Fruit fly (Drosophila melanogaster) whole organism, wandering third instar larva: ENCODE measurements around the gene CG7655.
A peak's percentile ranks its signal among the peaks of the same experiment; 100 is the strongest.

Experiments used
- Abd-B ChIP-seq: fragments of >200 bp; optimal IDR thresholded peaks from 2 replicates; lab custom pipeline; 2017; ENCODE audit warnings: missing biosample characterization, missing genetic modification characterization
- CG9705 ChIP-seq: fragments of 200-800 bp; sonication (Bioruptor generic); optimal IDR thresholded peaks from 2 replicates; lab custom pipeline; 2018; ENCODE audit warnings: missing biosample characterization, mild to moderate bottlenecking, missing genetic modification characterization
- CrebA ChIP-seq: fragments of 200-800 bp; sonication (Bioruptor generic); optimal IDR thresholded peaks from 2 replicates; lab custom pipeline; 2016; ENCODE audit warnings: missing biosample characterization, mild to moderate bottlenecking, missing genetic modification characterization, borderline replicate concordance
- Dfd ChIP-seq: fragments of >200 bp; optimal IDR thresholded peaks from 2 replicates; lab custom pipeline; 2017; ENCODE audit warnings: missing biosample characterization, missing genetic modification characterization
- Dif ChIP-seq: fragments of 200-275, 200-300 bp; sonication (Bioruptor generic); optimal IDR thresholded peaks from 2 replicates; lab custom pipeline; 2018; ENCODE audit warnings: missing biosample characterization, missing genetic modification characterization; ENCODE audit not compliant: partially characterized antibody
- GATAd ChIP-seq: sonication (Bioruptor generic); optimal IDR thresholded peaks from 2 replicates; lab custom pipeline; 2016; ENCODE audit warnings: missing biosample characterization, missing genetic modification characterization
- HLH106 ChIP-seq: fragments of 200-800 bp; optimal IDR thresholded peaks from 3 replicates; lab custom pipeline; 2019; ENCODE audit warnings: missing biosample characterization, mild to moderate bottlenecking, missing genetic modification characterization, moderate library complexity
- Hnf4 ChIP-seq: fragments of 200-800 bp; sonication (Bioruptor generic); optimal IDR thresholded peaks from 2 replicates; lab custom pipeline; 2016; ENCODE audit warnings: missing biosample characterization, mild to moderate bottlenecking, missing genetic modification characterization
- Hr78 ChIP-seq: fragments of >200 bp; optimal IDR thresholded peaks from 2 replicates; lab custom pipeline; 2017; ENCODE audit warnings: missing biosample characterization, missing genetic modification characterization
- Jra ChIP-seq: sonication (Bioruptor generic); optimal IDR thresholded peaks from 2 replicates; lab custom pipeline; 2016; ENCODE audit warnings: missing biosample characterization, missing genetic modification characterization
- Mio ChIP-seq: sonication (Bioruptor generic); optimal IDR thresholded peaks from 2 replicates; lab custom pipeline; 2016; ENCODE audit warnings: missing biosample characterization, missing genetic modification characterization
- Myc ChIP-seq: fragments of >200 bp; optimal IDR thresholded peaks from 2 replicates; lab custom pipeline; 2017
- N ChIP-seq: fragments of >200 bp; optimal IDR thresholded peaks from 2 replicates; lab custom pipeline; 2018; ENCODE audit warnings: missing biosample characterization, missing external identifiers, missing genetic modification characterization
- OdsH ChIP-seq: fragments of 200-800 bp; sonication (Bioruptor generic); optimal IDR thresholded peaks from 2 replicates; lab custom pipeline; 2016; ENCODE audit warnings: missing biosample characterization, mild to moderate bottlenecking, missing genetic modification characterization
- Rel ChIP-seq, 2 experiments: fragments of 200-800 bp; sonication (Bioruptor generic) in 1 of 2; optimal IDR thresholded peaks; 2 replicates in 1 of 2; 3 replicates in 1 of 2; lab custom pipeline; 2016 to 2019; ENCODE audit warnings: mild to moderate bottlenecking in 2 of 2, missing biosample characterization in 2 of 2, missing genetic modification characterization in 2 of 2, moderate library complexity in 1 of 2
- Sp1 ChIP-seq: fragments of 200-800 bp; sonication (Bioruptor generic); optimal IDR thresholded peaks from 3 replicates; lab custom pipeline; 2019; ENCODE audit warnings: missing biosample characterization, mild to moderate bottlenecking, missing genetic modification characterization, moderate library complexity
- Vsx2 ChIP-seq: fragments of 200-300, 225-300 bp; sonication (Bioruptor generic); optimal IDR thresholded peaks from 2 replicates; lab custom pipeline; 2018; ENCODE audit warnings: missing biosample characterization, missing genetic modification characterization; ENCODE audit not compliant: partially characterized antibody
- br ChIP-seq: fragments of 200-800 bp; sonication (Bioruptor generic); optimal IDR thresholded peaks from 2 replicates; lab custom pipeline; 2016; ENCODE audit warnings: missing biosample characterization, missing genetic modification characterization
- brk ChIP-seq: fragments of 200-800 bp; sonication (Bioruptor generic); optimal IDR thresholded peaks from 2 replicates; lab custom pipeline; 2016; ENCODE audit warnings: missing biosample characterization, mild to moderate bottlenecking, missing genetic modification characterization
- dl ChIP-seq, 2 experiments: fragments of 175-275, 200-275 bp in 1 of 2; fragments of 200-275 bp in 1 of 2; sonication (Bioruptor generic); optimal IDR thresholded peaks; lab custom pipeline; 2018; ENCODE audit warnings: mild to moderate bottlenecking in 2 of 2, missing biosample characterization in 2 of 2, missing genetic modification characterization in 2 of 2, moderate library complexity in 2 of 2; ENCODE audit not compliant: partially characterized antibody in 2 of 2, insufficient read depth in 1 of 2
- ey ChIP-seq: fragments of 200-800 bp; sonication (Bioruptor generic); optimal IDR thresholded peaks from 2 replicates; lab custom pipeline; 2016; ENCODE audit warnings: missing biosample characterization, missing genetic modification characterization
- foxo ChIP-seq, 2 experiments: fragments of 200-800 bp; sonication (Bioruptor generic); optimal IDR thresholded peaks; 2 replicates in 1 of 2; 3 replicates in 1 of 2; lab custom pipeline; 2016 to 2017; ENCODE audit warnings: missing biosample characterization in 2 of 2, missing genetic modification characterization in 2 of 2
- fru ChIP-seq: fragments of 200-800 bp; sonication (Bioruptor generic); optimal IDR thresholded peaks from 3 replicates; lab custom pipeline; 2016; ENCODE audit warnings: missing biosample characterization, mild to moderate bottlenecking, missing genetic modification characterization
- h ChIP-seq: fragments of 200-800 bp; sonication (Bioruptor generic); optimal IDR thresholded peaks from 3 replicates; lab custom pipeline; 2016; ENCODE audit warnings: missing biosample characterization, mild to moderate bottlenecking, missing genetic modification characterization
- jim ChIP-seq: fragments of 175-275, 200-325 bp; sonication (Bioruptor generic); optimal IDR thresholded peaks from 2 replicates; lab custom pipeline; 2016; ENCODE audit warnings: missing biosample characterization, mild to moderate bottlenecking, missing genetic modification characterization
- lola ChIP-seq: fragments of >200 bp; optimal IDR thresholded peaks from 2 replicates; lab custom pipeline; 2017; ENCODE audit warnings: missing biosample characterization, missing genetic modification characterization
- pan ChIP-seq: fragments of >200 bp; optimal IDR thresholded peaks from 2 replicates; lab custom pipeline; 2017
- rgr ChIP-seq: fragments of 200-800 bp; sonication (Bioruptor generic); optimal IDR thresholded peaks from 3 replicates; lab custom pipeline; 2016; ENCODE audit warnings: missing biosample characterization, mild to moderate bottlenecking, missing genetic modification characterization
- sage ChIP-seq: fragments of 200-800 bp; sonication (Bioruptor generic); optimal IDR thresholded peaks from 2 replicates; lab custom pipeline; 2016; ENCODE audit warnings: missing biosample characterization, mild to moderate bottlenecking, missing genetic modification characterization
- sv ChIP-seq: fragments of 200-800 bp; sonication (Bioruptor generic); optimal IDR thresholded peaks from 3 replicates; lab custom pipeline; 2016; ENCODE audit warnings: missing biosample characterization, missing genetic modification characterization
- tai ChIP-seq: sonication (Bioruptor generic); optimal IDR thresholded peaks from 2 replicates; lab custom pipeline; 2016; ENCODE audit warnings: missing biosample characterization, missing genetic modification characterization
- usp ChIP-seq: fragments of >200 bp; optimal IDR thresholded peaks from 2 replicates; lab custom pipeline; 2017; ENCODE audit warnings: missing biosample characterization, missing genetic modification characterization

The CG7655 gene

DNA sequence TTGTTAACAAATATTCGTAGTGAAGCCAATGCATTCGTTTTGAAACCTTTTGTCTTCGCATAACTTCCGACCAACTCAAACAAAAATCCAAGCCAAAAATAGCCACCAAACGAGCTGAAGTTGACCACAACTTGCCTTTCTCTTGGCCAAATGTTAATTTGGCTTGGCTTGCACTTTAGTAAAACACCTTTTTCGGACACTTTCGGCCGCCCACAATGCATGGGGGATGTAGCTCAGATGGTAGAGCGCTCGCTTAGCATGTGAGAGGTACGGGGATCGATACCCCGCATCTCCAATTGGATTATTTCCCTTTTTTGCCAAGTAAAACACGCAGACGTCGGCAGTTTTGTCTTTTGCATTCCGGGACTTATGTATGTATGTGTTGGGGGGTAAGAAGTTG is 25.5 kb upstream of the CG7655 start:
- TF ChIP-seq h (GFP tag; lab: Kevin White, UChicago) = no peak
- no peak for TF ChIP-seq Rel (GFP tag; optimal IDR thresholded peaks at IDR 0.05; lab: Kevin White, UChicago)
- no peak for TF ChIP-seq Rel (tag; optimal IDR thresholded peaks at IDR 0.05; lab: Kevin White, UChicago)
- TF ChIP-seq HLH106 (tag; lab: Kevin White, UChicago) = no peak
- no peak for TF ChIP-seq Myc (lab: Kevin White, UChicago)
- no peak for TF ChIP-seq dl (GFP tag; optimal IDR thresholded peaks at IDR 0.05; lab: Kevin White, UChicago; ENCODE audit: insufficient read depth in 1 of 2, partially characterized antibody in 2 of 2)
- TF ChIP-seq sage (GFP tag; lab: Kevin White, UChicago) = no peak

DNA sequence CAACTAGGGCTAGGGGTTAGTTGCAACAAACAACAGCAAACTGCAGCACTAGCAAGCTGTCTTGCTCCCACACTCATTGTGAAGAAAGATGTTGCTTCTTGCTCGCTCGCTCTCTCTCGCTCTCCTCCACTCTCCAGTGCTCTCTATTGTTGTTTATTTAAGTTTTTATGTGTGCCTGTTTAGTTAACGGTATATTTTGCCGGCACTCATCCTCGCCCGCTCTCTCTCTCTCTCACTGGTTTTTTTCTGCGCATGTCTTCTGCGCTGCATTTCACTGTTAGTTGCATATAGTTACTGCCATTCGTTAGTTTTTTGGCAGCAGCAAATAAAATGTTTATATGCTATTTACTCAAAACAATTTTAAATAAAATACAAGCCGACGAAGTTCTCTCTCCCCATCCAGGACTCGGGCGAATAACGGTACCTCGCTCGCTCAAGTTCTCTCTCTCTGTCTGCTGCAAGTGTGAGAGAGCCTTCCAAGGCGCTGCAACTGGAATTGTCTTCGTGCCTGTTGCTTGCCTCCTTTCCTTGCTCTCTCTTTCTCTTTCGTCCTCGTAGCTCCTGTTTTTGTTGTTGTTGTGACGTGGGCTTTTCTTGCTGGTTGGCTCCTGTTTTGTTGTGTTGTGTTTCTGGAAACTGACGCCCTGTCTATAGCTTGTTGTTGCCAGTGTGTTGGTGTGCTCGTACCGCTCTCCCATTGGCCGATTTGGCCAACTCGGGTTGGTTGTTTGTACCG is 16.2 kb upstream of the CG7655 start:
- no peak for TF ChIP-seq CrebA (GFP tag; lab: Kevin White, UChicago)
- TF ChIP-seq dl (GFP tag; optimal IDR thresholded peaks at IDR 0.05; lab: Kevin White, UChicago; ENCODE audit: insufficient read depth in 1 of 2, partially characterized antibody in 2 of 2) = peak in 1 of 2 experiments; percentile 14

DNA sequence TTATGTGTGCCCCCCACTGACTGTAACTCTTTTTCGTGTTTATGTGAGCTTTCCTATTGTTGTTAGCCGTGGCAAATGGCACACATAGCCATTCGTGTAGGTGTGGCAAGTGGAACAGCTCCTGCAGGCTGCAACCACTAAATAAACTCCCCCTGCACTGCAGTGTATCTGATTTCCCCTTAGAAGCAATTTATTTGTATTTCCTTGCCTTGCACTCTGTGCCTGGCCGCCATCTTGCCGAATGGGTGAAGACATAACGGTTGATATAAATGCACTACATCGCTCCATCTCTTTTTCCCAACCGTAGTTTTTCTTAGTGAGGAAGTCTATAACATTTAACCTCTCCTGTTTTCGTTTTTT is 15.7 kb upstream of the CG7655 start:
- TF ChIP-seq GATAd (no peak), sv (GFP tag; lab: Kevin White, UChicago) (no peak), sage (GFP tag; lab: Kevin White, UChicago) (no peak), HLH106 (tag; lab: Kevin White, UChicago) (no peak)

DNA sequence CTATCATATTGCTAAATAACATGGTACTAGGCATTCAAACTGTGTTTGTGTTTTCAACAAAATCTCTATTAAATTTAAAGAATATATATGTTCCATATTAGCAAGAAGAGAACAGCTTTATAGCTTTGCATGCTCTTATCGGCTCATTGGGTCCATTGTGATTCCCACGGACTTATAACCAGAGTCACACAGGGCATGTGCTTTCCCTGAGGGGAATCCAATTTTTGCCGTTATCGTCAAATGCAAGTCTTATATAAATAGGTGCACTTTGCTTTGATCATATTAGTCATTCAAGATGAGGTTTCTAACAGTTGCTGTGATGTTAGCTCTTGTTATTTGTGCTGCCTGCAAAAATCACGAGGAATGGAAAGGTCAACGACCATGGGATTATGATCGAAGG is 15.2 kb upstream of the CG7655 start, which contains the start of gene CG45045:
Gene CG45045, plus strand, starts transcription at position 294 of the 400 bp plus-strand sequence.
- no peak for TF ChIP-seq jim (GFP tag; lab: Kevin White, UChicago)
- TF ChIP-seq Hnf4 (GFP tag; lab: Kevin White, UChicago) = peak; percentile 11
- no peak for TF ChIP-seq Rel (GFP tag; optimal IDR thresholded peaks at IDR 0.05; lab: Kevin White, UChicago)
- peak; percentile 100 for TF ChIP-seq Rel (tag; optimal IDR thresholded peaks at IDR 0.05; lab: Kevin White, UChicago)

DNA sequence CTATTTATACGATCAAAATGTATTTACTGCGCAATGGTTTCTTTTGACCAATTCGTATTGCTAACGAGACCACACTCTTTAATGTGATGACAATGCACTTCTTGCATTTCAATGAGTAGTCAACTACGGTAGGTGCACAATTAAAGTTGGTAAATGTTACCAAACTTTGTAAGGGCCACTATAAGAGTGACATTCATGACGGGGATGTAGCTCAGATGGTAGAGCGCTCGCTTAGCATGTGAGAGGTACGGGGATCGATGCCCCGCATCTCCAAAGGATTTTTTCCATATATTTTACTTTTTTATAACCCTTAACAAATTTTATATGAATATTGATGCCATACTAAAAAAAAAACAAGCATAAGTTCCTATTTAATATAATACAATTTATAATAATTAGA is 14.5 kb upstream of the CG7655 start:
- TF ChIP-seq usp (GFP tag; lab: Kevin White, UChicago) (no peak), tai (no peak), Vsx2 (no peak), h (GFP tag; lab: Kevin White, UChicago) (no peak), CG9705 (GFP tag; lab: Kevin White, UChicago) (no peak), pan (no peak), Myc (lab: Kevin White, UChicago) (no peak), ey (GFP tag; lab: Kevin White, UChicago) (no peak), jim (GFP tag; lab: Kevin White, UChicago) (no peak), br (GFP tag; lab: Kevin White, UChicago) (no peak)

DNA sequence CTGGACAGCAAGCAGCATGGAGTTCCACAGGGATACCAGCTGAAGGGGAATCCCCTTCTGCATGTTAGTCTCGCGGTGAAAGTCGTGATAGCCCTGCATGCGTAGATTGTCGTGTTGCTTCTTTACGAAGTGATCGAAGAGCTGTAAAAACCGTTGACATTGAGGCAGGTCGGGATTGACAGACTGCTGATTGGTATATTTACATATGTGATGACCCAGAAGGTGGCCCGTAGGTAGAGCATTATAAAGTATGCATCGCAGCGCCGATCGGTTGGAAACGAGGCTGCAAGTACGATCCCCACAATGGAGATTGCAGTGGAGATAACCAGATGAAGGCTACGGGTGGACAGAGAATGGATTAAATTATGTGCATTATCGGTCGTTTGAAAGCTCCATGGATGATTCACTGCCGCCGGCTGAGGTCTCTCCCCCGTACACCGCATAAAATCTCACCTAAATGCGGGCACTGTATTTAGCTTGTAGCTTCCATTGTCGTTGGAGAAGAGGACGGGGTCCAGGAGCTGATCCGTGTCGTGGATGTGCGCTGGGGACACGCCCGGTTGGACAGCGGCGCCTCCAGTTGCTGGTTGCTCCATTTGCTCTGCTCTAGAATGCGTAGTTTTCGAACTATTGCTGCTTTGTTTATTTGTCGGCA is 12.1 kb upstream of the CG7655 start:
- TF ChIP-seq Rel (GFP tag; optimal IDR thresholded peaks at IDR 0.05; lab: Kevin White, UChicago) = no peak
- peak; percentile 82 for TF ChIP-seq Rel (tag; optimal IDR thresholded peaks at IDR 0.05; lab: Kevin White, UChicago)
- TF ChIP-seq Jra (GFP tag; lab: Kevin White, UChicago) = peak; percentile 54
- no peak for TF ChIP-seq Abd-B
- TF ChIP-seq, all 38 proteins: peak for 2

DNA sequence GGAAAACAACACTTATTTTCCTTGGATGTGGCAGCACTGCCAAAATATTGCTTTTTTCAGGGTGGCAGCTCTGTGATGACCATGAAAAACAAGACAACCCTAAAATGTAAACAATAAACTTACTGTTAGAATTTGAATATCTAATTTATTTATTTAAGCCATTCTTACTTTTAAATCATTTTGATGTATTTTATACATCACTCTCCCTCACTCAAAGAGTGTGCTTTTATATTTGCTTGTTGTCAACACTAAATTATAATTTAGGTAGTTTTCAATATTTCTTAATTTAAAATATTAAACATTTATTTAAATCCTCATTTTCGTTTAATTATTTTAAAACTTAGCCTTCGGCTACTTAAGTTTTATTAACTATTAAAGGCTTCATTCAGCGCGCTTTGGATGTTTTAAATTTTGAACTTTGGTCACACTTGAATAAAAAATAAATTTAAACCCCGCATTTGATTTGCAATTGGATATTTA is 11.6 kb upstream of the CG7655 start, which contains the start of the genes CG7523 and Mps1:
Gene CG7523, minus strand, starts transcription at position 39 of the 480 bp plus-strand sequence.
Gene Mps1, plus strand, starts transcription at position 415 of the 480 bp plus-strand sequence.
- TF ChIP-seq sage (GFP tag; lab: Kevin White, UChicago) (no peak), ey (GFP tag; lab: Kevin White, UChicago) (no peak), Mio (no peak), OdsH (GFP tag; lab: Kevin White, UChicago) (no peak), Dif (no peak), h (GFP tag; lab: Kevin White, UChicago) (no peak), Vsx2 (peak; percentile 18), fru (GFP tag; lab: Kevin White, UChicago) (no peak), tai (no peak), usp (GFP tag; lab: Kevin White, UChicago) (no peak), GATAd (no peak), Hr78 (GFP tag; lab: Kevin White, UChicago) (no peak), Sp1 (GFP tag; lab: Kevin White, UChicago) (peak; percentile 8), foxo (GFP tag; optimal IDR thresholded peaks at IDR 0.05; lab: Kevin White, UChicago) (peak in 1 of 2 experiments; percentile 26), lola (GFP tag; lab: Kevin White, UChicago) (no peak), Jra (GFP tag; lab: Kevin White, UChicago) (peak; percentile 35), Abd-B (no peak), br (GFP tag; lab: Kevin White, UChicago) (no peak), rgr (GFP tag; lab: Kevin White, UChicago) (peak; percentile 14), brk (GFP tag; lab: Kevin White, UChicago) (no peak), N (GFP tag; lab: Kevin White, UChicago) (no peak), CrebA (GFP tag; lab: Kevin White, UChicago) (no peak), Dfd (GFP tag; lab: Kevin White, UChicago) (no peak), jim (GFP tag; lab: Kevin White, UChicago) (no peak), dl (GFP tag; optimal IDR thresholded peaks at IDR 0.05; lab: Kevin White, UChicago; ENCODE audit: insufficient read depth in 1 of 2, partially characterized antibody in 2 of 2) (no peak)
